Worm (Caenorhabditis elegans) whole organism, L4 larva: ENCODE measurements around the gene wdfy-2.
A peak's percentile ranks its signal among the peaks of the same experiment; 100 is the strongest.

Source experiments
- F26F4.8 ChIP-seq: fragments of 200-800 bp; sonication (Bioruptor generic); conservative IDR thresholded peaks from 2 replicates; pipeline ENCODE4 v1.3.6; 2022; ENCODE audit warnings: missing genetic modification characterization, missing compliant biosample characterization
- Y105C5A.15 ChIP-seq: fragments of 200-800 bp; sonication (Bioruptor generic); IDR thresholded peaks from 2 replicates; pipeline ENCODE4 v1.3.6; 2022; ENCODE audit warnings: missing genetic modification characterization, missing compliant biosample characterization
- Y5F2A.4 ChIP-seq: fragments of 200-800 bp; sonication (Bioruptor generic); optimal IDR thresholded peaks from 2 replicates; lab custom pipeline; 2018; ENCODE audit warnings: mild to moderate bottlenecking, missing genetic modification characterization, missing compliant biosample characterization
- aha-1 ChIP-seq: fragments of 150-350 bp; peaks from one replicate; lab custom pipeline; 2014; ENCODE audit warnings: missing biosample characterization, missing genetic modification characterization
- aly-2 ChIP-seq: sonication (generic microtip); optimal IDR thresholded peaks from 2 replicates; lab custom pipeline; 2018; ENCODE audit warnings: missing biosample characterization, missing genetic modification characterization
- arid-1 ChIP-seq: fragments of 200-800 bp; sonication (Bioruptor generic); conservative IDR thresholded peaks from 2 replicates; pipeline ENCODE4 v1.3.6; 2022; ENCODE audit warnings: missing genetic modification reagents, missing genetic modification characterization, missing compliant biosample characterization
- attf-4 ChIP-seq: sonication (generic microtip); optimal IDR thresholded peaks from 3 replicates; lab custom pipeline; 2017; ENCODE audit warnings: missing biosample characterization, missing genetic modification characterization
- ceh-20 ChIP-seq: fragments of 200-800 bp; sonication (Bioruptor generic); IDR thresholded peaks from 2 replicates; pipeline ENCODE4 v1.3.6; 2022; ENCODE audit warnings: missing genetic modification reagents, missing genetic modification characterization, missing compliant biosample characterization
- ceh-82 ChIP-seq: sonication (generic microtip); optimal IDR thresholded peaks from 2 replicates; lab custom pipeline; 2017; ENCODE audit warnings: missing biosample characterization, missing genetic modification characterization
- daf-16 ChIP-seq, 3 experiments: sonication (generic microtip); optimal IDR thresholded peaks; 2 replicates each; lab custom pipeline; 2016 to 2017; ENCODE audit warnings: missing genetic modification characterization in 3 of 3, missing genetic modification reagents in 3 of 3, mild to moderate bottlenecking in 2 of 3, missing compliant biosample characterization in 2 of 3, missing biosample characterization in 1 of 3, moderate library complexity in 1 of 3
- daf-19 ChIP-seq: fragments of 200-800 bp; sonication (Bioruptor generic); conservative IDR thresholded peaks from 2 replicates; pipeline ENCODE4 v1.3.6; 2022; ENCODE audit warnings: missing genetic modification characterization, missing compliant biosample characterization
- dmd-6 ChIP-seq: fragments of 200-800 bp; sonication (Bioruptor generic); IDR thresholded peaks from 2 replicates; pipeline ENCODE4 v1.3.6; 2022; ENCODE audit warnings: missing genetic modification reagents, missing genetic modification characterization, missing compliant biosample characterization
- dmd-9 ChIP-seq: fragments of 200-800 bp; sonication (Bioruptor generic); IDR thresholded peaks from 2 replicates; pipeline ENCODE4 v1.3.6; 2022; ENCODE audit warnings: missing genetic modification reagents, missing genetic modification characterization, missing compliant biosample characterization
- dpl-1 ChIP-seq: fragments of 150-350 bp; optimal IDR thresholded peaks from 2 replicates; lab custom pipeline; 2014; ENCODE audit warnings: missing biosample characterization, missing genetic modification reagents, missing genetic modification characterization
- dve-1 ChIP-seq: sonication (generic microtip); optimal IDR thresholded peaks from 2 replicates; lab custom pipeline; 2017; ENCODE audit warnings: antibody characterized with exemption, mild to moderate bottlenecking, missing genetic modification characterization, missing compliant biosample characterization; ENCODE audit not compliant: insufficient read depth
- egl-27 ChIP-seq: sonication (generic microtip); optimal IDR thresholded peaks from 3 replicates; lab custom pipeline; 2017; ENCODE audit warnings: missing biosample characterization, missing genetic modification reagents, missing genetic modification characterization
- hif-1 ChIP-seq, 2 experiments: sonication (generic microtip); optimal IDR thresholded peaks; 2 replicates each; lab custom pipeline; 2016 to 2017; ENCODE audit warnings: missing compliant biosample characterization in 2 of 2, missing genetic modification characterization in 2 of 2, missing genetic modification reagents in 2 of 2, missing genotype in 2 of 2, mild to moderate bottlenecking in 1 of 2
- hlh-11 ChIP-seq: fragments of 200-800 bp; sonication (Bioruptor generic); optimal IDR thresholded peaks from 2 replicates; lab custom pipeline; 2018; ENCODE audit warnings: mild to moderate bottlenecking, missing genetic modification characterization, missing compliant biosample characterization
- hlh-30 ChIP-seq: sonication (generic microtip); optimal IDR thresholded peaks from 2 replicates; lab custom pipeline; 2017; ENCODE audit warnings: antibody characterized with exemption, mild to moderate bottlenecking, missing genetic modification characterization, missing compliant biosample characterization; ENCODE audit not compliant: insufficient read depth
- lin-1 ChIP-seq: fragments of 200-800 bp; sonication (Bioruptor generic); IDR thresholded peaks from 2 replicates; pipeline ENCODE4 v1.3.6; 2022; ENCODE audit warnings: missing genetic modification reagents, missing genetic modification characterization, missing compliant biosample characterization
- lin-13 ChIP-seq: fragments of 150-350 bp; optimal IDR thresholded peaks from 2 replicates; lab custom pipeline; 2014; ENCODE audit warnings: missing biosample characterization, missing genetic modification reagents, missing genetic modification characterization
- lin-29 ChIP-seq: fragments of 200-800 bp; sonication (Bioruptor generic); IDR thresholded peaks from 2 replicates; pipeline ENCODE4 v1.3.6; 2022; ENCODE audit warnings: missing genetic modification reagents, missing genetic modification characterization, missing compliant biosample characterization
- lsy-2 ChIP-seq, 2 experiments: fragments of 150-350 bp in 1 of 2; sonication (generic microtip) in 1 of 2; optimal IDR thresholded peaks; 2 replicates each; lab custom pipeline; 2014 to 2017; ENCODE audit warnings: missing biosample characterization in 2 of 2, missing genetic modification characterization in 2 of 2
- madf-5 ChIP-seq, 2 experiments: fragments of 200-800 bp; sonication (Bioruptor generic); IDR thresholded peaks; 2 replicates each; pipeline ENCODE4 v1.3.6; 2022; ENCODE audit warnings: missing compliant biosample characterization in 2 of 2, missing genetic modification characterization in 2 of 2
- mdl-1 ChIP-seq, 2 experiments: fragments of 150-350 bp in 1 of 2; sonication (generic microtip) in 1 of 2; optimal IDR thresholded peaks; 2 replicates each; lab custom pipeline; 2014 to 2017; ENCODE audit warnings: missing biosample characterization in 2 of 2, missing genetic modification characterization in 2 of 2
- mep-1 ChIP-seq: fragments of 150-350 bp; sonication (generic microtip); optimal IDR thresholded peaks from 3 replicates; lab custom pipeline; 2014; ENCODE audit warnings: missing biosample characterization, missing genetic modification characterization
- mxl-2 ChIP-seq: fragments of 200-800 bp; sonication (Bioruptor generic); conservative IDR thresholded peaks from 2 replicates; pipeline ENCODE4 v1.3.6; 2022; ENCODE audit warnings: missing genetic modification reagents, missing genetic modification characterization, missing compliant biosample characterization
- mxl-3 ChIP-seq: fragments of 200-800 bp; sonication (Bioruptor generic); optimal IDR thresholded peaks from 2 replicates; lab custom pipeline; 2018; ENCODE audit warnings: mild to moderate bottlenecking, missing genetic modification characterization, missing compliant biosample characterization
- nhr-102 ChIP-seq: sonication (generic microtip); optimal IDR thresholded peaks from 2 replicates; lab custom pipeline; 2016; ENCODE audit warnings: mild to moderate bottlenecking, missing genetic modification characterization, moderate library complexity, missing compliant biosample characterization
- nhr-25 ChIP-seq: sonication (generic microtip); optimal IDR thresholded peaks from 2 replicates; lab custom pipeline; 2017; ENCODE audit warnings: missing genetic modification characterization, mild to moderate bottlenecking, missing compliant biosample characterization, antibody characterized with exemption, moderate library complexity, borderline replicate concordance; ENCODE audit not compliant: insufficient read depth
- nhr-28 ChIP-seq: fragments of 150-350 bp; optimal IDR thresholded peaks from 2 replicates; lab custom pipeline; 2014; ENCODE audit warnings: missing biosample characterization, missing genetic modification characterization
- nhr-42 ChIP-seq: fragments of 200-800 bp; sonication (Bioruptor generic); IDR thresholded peaks from 2 replicates; pipeline ENCODE4 v1.3.6; 2022; ENCODE audit warnings: missing genetic modification characterization, missing compliant biosample characterization
- nhr-48 ChIP-seq: sonication (generic microtip); optimal IDR thresholded peaks from 2 replicates; lab custom pipeline; 2016; ENCODE audit warnings: mild to moderate bottlenecking, missing genetic modification characterization, missing compliant biosample characterization
- nhr-77 ChIP-seq: fragments of 150-350 bp; optimal IDR thresholded peaks from 2 replicates; lab custom pipeline; 2014; ENCODE audit warnings: missing biosample characterization, missing genetic modification characterization
- pha-4 ChIP-seq, 2 experiments: fragments of 150-350 bp in 1 of 2; fragments of 200-800 bp in 1 of 2; sonication (Bioruptor generic) in 1 of 2; IDR thresholded peaks in 1 of 2; optimal IDR thresholded peaks in 1 of 2; 2 replicates each; pipeline versions ENCODE4 v1.3.6 to Lab custom; 2014 to 2022; ENCODE audit warnings: missing genetic modification characterization in 2 of 2, missing genetic modification reagents in 2 of 2, missing biosample characterization in 1 of 2, missing compliant biosample characterization in 1 of 2
- php-3 ChIP-seq: fragments of 200-800 bp; sonication (Bioruptor generic); IDR thresholded peaks from 2 replicates; pipeline ENCODE4 v1.3.6; 2022; ENCODE audit warnings: missing genetic modification reagents, missing genetic modification characterization, missing compliant biosample characterization
- pqm-1 ChIP-seq: sonication (generic microtip); optimal IDR thresholded peaks from 2 replicates; lab custom pipeline; 2017; ENCODE audit warnings: missing biosample characterization, missing genetic modification characterization
- skn-1 ChIP-seq: fragments of 150-350 bp; optimal IDR thresholded peaks from 2 replicates; lab custom pipeline; 2014; ENCODE audit warnings: missing biosample characterization, missing genetic modification characterization
- tra-1 ChIP-seq: fragments of 200-800 bp; sonication (Bioruptor generic); IDR thresholded peaks from 2 replicates; pipeline ENCODE4 v1.3.6; 2022; ENCODE audit warnings: missing genetic modification reagents, missing genetic modification characterization, missing compliant biosample characterization
- unc-39 ChIP-seq: sonication (generic microtip); optimal IDR thresholded peaks from 2 replicates; lab custom pipeline; 2017; ENCODE audit warnings: missing biosample characterization, missing genetic modification characterization
- unc-62 ChIP-seq, 3 experiments: fragments of 150-350 bp in 1 of 3; sonication (generic microtip); optimal IDR thresholded peaks in 2 of 3; peaks in 1 of 3; 1 replicate in 1 of 3; 2 replicates in 2 of 3; lab custom pipeline; 2014 to 2017; ENCODE audit warnings: missing biosample characterization in 3 of 3, missing genetic modification characterization in 3 of 3, missing genetic modification reagents in 3 of 3, missing genotype in 1 of 3
- zag-1 ChIP-seq: fragments of 150-350 bp; optimal IDR thresholded peaks from 2 replicates; lab custom pipeline; 2014; ENCODE audit warnings: missing biosample characterization, missing genetic modification characterization
- zip-11 ChIP-seq: fragments of 200-800 bp; sonication (Bioruptor generic); IDR thresholded peaks from 2 replicates; pipeline ENCODE4 v1.3.6; 2022; ENCODE audit warnings: missing genetic modification characterization, missing compliant biosample characterization
- zip-2 ChIP-seq: fragments of 150-350 bp; optimal IDR thresholded peaks from 2 replicates; lab custom pipeline; 2014; ENCODE audit warnings: missing biosample characterization, missing genetic modification characterization

Gene wdfy-2

DNA sequence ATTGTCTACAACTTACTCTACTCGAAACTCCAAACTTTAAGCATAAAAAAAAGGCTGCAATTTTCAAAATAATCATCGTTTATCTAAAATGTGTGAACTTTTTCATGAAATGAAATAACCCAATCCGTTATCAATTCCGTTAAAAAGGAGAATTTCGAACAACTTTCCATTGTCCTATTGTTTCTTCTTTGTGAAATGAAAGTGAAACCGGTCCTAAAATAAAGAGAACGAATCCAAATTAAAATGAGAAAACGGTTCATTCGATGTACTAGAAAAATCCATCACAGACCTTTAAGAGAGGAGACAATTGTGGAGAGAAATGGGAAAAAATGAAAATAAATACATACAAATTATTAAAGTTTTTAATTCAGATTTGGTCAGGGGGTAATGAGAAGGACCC is 24.0 kb upstream of the wdfy-2 start, which contains the start of gene C01G6.9:
C01G6.9 (minus strand) TSS at position 141 of the 400 bp plus-strand sequence.
- TF ChIP-seq lin-29: no peak
- TF ChIP-seq nhr-48 (tag; lab: Kevin White, UChicago): no peak
- no peak for TF ChIP-seq dmd-6 (GFP tag; lab: Robert Waterston, UW)
- TF ChIP-seq mxl-3: no peak
- no peak for TF ChIP-seq lin-13
- TF ChIP-seq ceh-82: no peak
- TF ChIP-seq mdl-1 (tag; optimal IDR thresholded peaks at IDR 0.05; lab: Kevin White, UChicago): no peak
- TF ChIP-seq pha-4 (GFP tag; IDR thresholded peaks at IDR 0.05; lab: Robert Waterston, UW): no peak
- no peak for TF ChIP-seq pha-4 (tag; optimal IDR thresholded peaks at IDR 0.05; lab: Kevin White, UChicago)
- TF ChIP-seq F26F4.8: no peak
- TF ChIP-seq dmd-9: no peak
- TF ChIP-seq attf-4 (tag; lab: Kevin White, UChicago): no peak
- no peak for TF ChIP-seq zip-2
- TF ChIP-seq mxl-2 (GFP tag; lab: Robert Waterston, UW): no peak
- TF ChIP-seq aly-2: no peak
- no peak for TF ChIP-seq unc-39 (tag; lab: Kevin White, UChicago)
- TF ChIP-seq hif-1 (tag; optimal IDR thresholded peaks at IDR 0.05; lab: Kevin White, UChicago): no peak
- no peak for TF ChIP-seq skn-1 (tag; lab: Kevin White, UChicago)
- TF ChIP-seq arid-1 (GFP tag; lab: Robert Waterston, UW): no peak

DNA sequence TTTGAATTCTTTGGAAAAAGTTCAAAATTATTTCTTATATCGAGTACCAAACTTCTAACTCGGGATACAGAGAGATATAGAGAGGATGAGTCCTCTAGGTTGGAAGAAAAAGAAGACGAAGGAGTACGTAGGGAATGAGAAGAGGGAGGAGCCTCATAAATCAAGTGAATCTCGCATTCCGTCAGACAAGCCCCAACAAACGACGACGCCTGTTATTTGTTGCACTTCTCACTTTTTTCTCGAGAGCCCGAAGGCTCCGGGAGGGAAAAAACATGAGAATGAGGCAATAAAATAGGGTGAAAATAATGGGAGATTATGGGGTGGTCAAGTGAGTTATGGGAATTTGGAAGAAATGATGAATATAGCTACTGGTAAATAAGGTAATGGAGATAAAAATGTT is 20.0 kb upstream of the wdfy-2 start:
- TF ChIP-seq nhr-25 (tag; lab: Kevin White, UChicago): no peak
- TF ChIP-seq daf-19 (GFP tag; lab: Robert Waterston, UW): no peak
- TF ChIP-seq nhr-42 (GFP tag; lab: Robert Waterston, UW): no peak
- no peak for TF ChIP-seq dpl-1 (GFP tag; lab: Kevin White, UChicago)
- TF ChIP-seq unc-62 (GFP tag; optimal IDR thresholded peaks at IDR 0.05 in 1 of 2; lab: Kevin White, UChicago): peak in 1 of 2 experiments; percentile 2
- TF ChIP-seq unc-62 (tag; optimal IDR thresholded peaks at IDR 0.05; lab: Kevin White, UChicago): no peak
- TF ChIP-seq lin-29: no peak
- TF ChIP-seq egl-27 (tag; lab: Kevin White, UChicago): no peak

DNA sequence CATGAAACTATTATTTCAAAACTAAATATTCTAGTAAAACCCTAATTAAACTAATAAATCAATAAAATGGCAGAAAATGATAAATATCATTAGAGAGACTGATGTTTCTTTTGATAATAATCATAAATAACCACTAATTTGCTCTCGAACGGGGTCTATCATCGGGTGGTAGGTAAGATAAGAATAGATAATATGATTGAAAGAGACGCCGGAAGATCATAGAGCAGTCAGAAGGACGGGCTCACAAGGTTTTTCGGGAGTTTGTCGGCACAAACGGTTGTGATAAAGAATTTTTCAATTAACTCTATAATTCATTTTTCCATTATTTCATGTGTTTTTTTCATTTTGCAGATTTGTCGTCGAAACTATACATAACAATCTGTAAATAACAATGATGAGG is 18.6 kb upstream of the wdfy-2 start:
- TF ChIP-seq Y105C5A.15: no peak
- no peak for TF ChIP-seq zag-1 (tag; lab: Kevin White, UChicago)
- TF ChIP-seq hlh-11 (tag; lab: Kevin White, UChicago): peak; percentile 91
- no peak for TF ChIP-seq Y5F2A.4
- peak; percentile 93 for TF ChIP-seq php-3 (GFP tag; lab: Robert Waterston, UW)
- peak; percentile 64 for TF ChIP-seq hlh-30
- no peak for TF ChIP-seq lin-13
- TF ChIP-seq zip-11 (GFP tag; lab: Robert Waterston, UW): no peak
- TF ChIP-seq nhr-28 (tag; lab: Kevin White, UChicago): peak; percentile 86
- TF ChIP-seq pqm-1 (tag; lab: Kevin White, UChicago): peak; percentile 98
- TF ChIP-seq madf-5 (GFP tag; IDR thresholded peaks at IDR 0.05; lab: Robert Waterston, UW): no peak
- no peak for TF ChIP-seq lsy-2 (tag; optimal IDR thresholded peaks at IDR 0.05; lab: Kevin White, UChicago)
- peak; percentile 13 for TF ChIP-seq mep-1 (tag; lab: Kevin White, UChicago)
- no peak for TF ChIP-seq attf-4 (tag; lab: Kevin White, UChicago)
- no peak for TF ChIP-seq nhr-25 (tag; lab: Kevin White, UChicago)
- TF ChIP-seq dmd-6 (GFP tag; lab: Robert Waterston, UW): peak; percentile 78
- TF ChIP-seq tra-1 (GFP tag; lab: Robert Waterston, UW): peak; percentile 55
- TF ChIP-seq ceh-20 (GFP tag; lab: Robert Waterston, UW): peak; percentile 41; the same call in 1 of the 2 replicates
- TF ChIP-seq dve-1 (tag; lab: Kevin White, UChicago): peak; percentile 79
- TF ChIP-seq daf-16 (GFP tag; optimal IDR thresholded peaks at IDR 0.05; lab: Kevin White, UChicago): peak in 1 of 2 experiments; percentile 55
- peak; percentile 54 for TF ChIP-seq daf-16 (tag; optimal IDR thresholded peaks at IDR 0.05; lab: Kevin White, UChicago)
- TF ChIP-seq nhr-102 (tag; lab: Kevin White, UChicago): peak; percentile 38
- no peak for TF ChIP-seq aha-1 (tag; lab: Kevin White, UChicago)
- TF ChIP-seq nhr-77: peak; percentile 27
- peak; percentile 83 for TF ChIP-seq lin-1 (GFP tag; lab: Robert Waterston, UW)
